Worm (Caenorhabditis elegans): ENCODE data around the gene faah-6.

- TF ChIP-seq F10B5.3 (tag; optimal IDR thresholded peaks at IDR 0.05) (no peak), egl-27 (tag; optimal IDR thresholded peaks at IDR 0.05) (no peak), ama-1 (optimal IDR thresholded peaks at IDR 0.05) (no peak), lsy-2 (tag; optimal IDR thresholded peaks at IDR 0.05) (peak in 1 of 2 experiments; percentile 43), lin-15B (tag; optimal IDR thresholded peaks at IDR 0.05) (no peak), hmg-1.1 (GFP tag; IDR thresholded peaks at IDR 0.05) (no peak), lim-7 (GFP tag; IDR thresholded peaks at IDR 0.05) (no peak), mdl-1 (tag; optimal IDR thresholded peaks at IDR 0.05) (no peak), lin-13 (GFP tag; optimal IDR thresholded peaks at IDR 0.05) (no peak), mep-1 (tag; optimal IDR thresholded peaks at IDR 0.05) (no peak), pqm-1 (tag; optimal IDR thresholded peaks at IDR 0.05) (no peak), unc-62 (GFP tag; optimal IDR thresholded peaks at IDR 0.05 in 1 of 2) (no peak), unc-62 (tag; optimal IDR thresholded peaks at IDR 0.05) (no peak)
Observed at ce11 chrIII:11624838-11625292, 25.4 kb upstream of the faah-6 start, which contains the start of gene gly-8.
